Fruit fly (Drosophila melanogaster) whole organism, embryonic: ENCODE measurements around the gene CG10598.

Experiments
- Adf1 ChIP-seq: fragments of 200-800 bp; sonication (Bioruptor generic); IDR thresholded peaks from 2 replicates; pipeline ENCODE4 v1.3.6; 2022; ENCODE audit warnings: missing biosample characterization, missing genetic modification characterization
- Blimp-1 ChIP-seq: fragments of 200-800 bp; sonication (Bioruptor generic); optimal IDR thresholded peaks from 3 replicates; lab custom pipeline; 2018; ENCODE audit warnings: missing biosample characterization, missing genetic modification characterization, mild to moderate bottlenecking, moderate library complexity, missing genetic modification reagents
- CG1024 ChIP-seq: fragments of 200-800 bp; sonication (Bioruptor generic); IDR thresholded peaks from 2 replicates; pipeline ENCODE4 v1.3.6; 2022; ENCODE audit warnings: missing biosample characterization, missing genetic modification characterization
- CG11247 ChIP-seq: fragments of 200-800 bp; sonication (Bioruptor generic); IDR thresholded peaks from 2 replicates; pipeline ENCODE4 v1.3.6; 2022; ENCODE audit warnings: missing biosample characterization, missing genetic modification characterization
- CG12659 ChIP-seq: fragments of 200-800 bp; sonication (Bioruptor generic); optimal IDR thresholded peaks from 3 replicates; lab custom pipeline; 2017; ENCODE audit warnings: mild to moderate bottlenecking, missing biosample characterization, missing genetic modification reagents, missing genetic modification characterization
- CG14710 ChIP-seq: fragments of 200-800 bp; sonication (Bioruptor generic); optimal IDR thresholded peaks from 3 replicates; lab custom pipeline; 2019; ENCODE audit warnings: missing biosample characterization, mild to moderate bottlenecking, missing genetic modification characterization, moderate library complexity
- CG16779 ChIP-seq: fragments of 200-800 bp; sonication (Bioruptor generic); IDR thresholded peaks from 2 replicates; pipeline ENCODE4 v1.3.6; 2022; ENCODE audit warnings: missing biosample characterization, missing genetic modification characterization
- CG17612 ChIP-seq: fragments of 200-800 bp; sonication (Bioruptor generic); IDR thresholded peaks from 2 replicates; pipeline ENCODE4 v1.3.6; 2022; ENCODE audit warnings: missing biosample characterization, missing genetic modification characterization
- CG8290 ChIP-seq, 3 experiments: fragments of 200-800 bp; sonication (Bioruptor generic); optimal IDR thresholded peaks; 2 replicates each; lab custom pipeline; 2016 to 2019; ENCODE audit warnings: missing biosample characterization in 3 of 3, missing genetic modification characterization in 3 of 3, mild to moderate bottlenecking in 2 of 3, moderate library complexity in 1 of 3
- E2f1 ChIP-seq: fragments of 200-800 bp; sonication (Bioruptor generic); IDR thresholded peaks from 2 replicates; pipeline ENCODE4 v1.3.6; 2022; ENCODE audit warnings: missing biosample characterization, missing genetic modification characterization
- Elba2 ChIP-seq: fragments of 200-800 bp; sonication (Bioruptor generic); optimal IDR thresholded peaks from 3 replicates; lab custom pipeline; 2016; ENCODE audit warnings: missing biosample characterization, missing genetic modification characterization
- Ets65A ChIP-seq: fragments of 200-800 bp; sonication (Bioruptor generic); peaks from one replicate; lab custom pipeline; 2016; ENCODE audit warnings: missing biosample characterization, missing genetic modification characterization
- Fer1 ChIP-seq: fragments of 200-800 bp; sonication (Bioruptor generic); optimal IDR thresholded peaks from 2 replicates; lab custom pipeline; 2017; ENCODE audit warnings: missing biosample characterization, mild to moderate bottlenecking, missing genetic modification characterization
- Fer2 ChIP-seq: fragments of 200-800 bp; sonication (Bioruptor generic); optimal IDR thresholded peaks from 2 replicates; lab custom pipeline; 2018; ENCODE audit warnings: missing biosample characterization, mild to moderate bottlenecking, missing genetic modification characterization, moderate library complexity
- NC2α ChIP-seq: fragments of 200-800 bp; sonication (Bioruptor generic); optimal IDR thresholded peaks from 2 replicates; lab custom pipeline; 2016; ENCODE audit warnings: missing biosample characterization, missing genetic modification characterization
- Pdp1 ChIP-seq, 2 experiments: fragments of 200-800 bp; sonication (Bioruptor generic); optimal IDR thresholded peaks; 3 replicates each; lab custom pipeline; 2016; ENCODE audit warnings: missing biosample characterization in 2 of 2, missing genetic modification characterization in 2 of 2, mild to moderate bottlenecking in 1 of 2, moderate library complexity in 1 of 2
- Ptx1 ChIP-seq: fragments of 200-800 bp; sonication (Bioruptor generic); IDR thresholded peaks from 2 replicates; pipeline ENCODE4 v1.3.6; 2022; ENCODE audit warnings: missing biosample characterization, missing genetic modification characterization
- Sin3A ChIP-seq: fragments of >200 bp; optimal IDR thresholded peaks from 2 replicates; lab custom pipeline; 2018
- Vsx1 ChIP-seq: fragments of 200-800 bp; sonication (Bioruptor generic); optimal IDR thresholded peaks from 2 replicates; lab custom pipeline; 2017; ENCODE audit warnings: missing biosample characterization, mild to moderate bottlenecking, missing genetic modification characterization, missing genetic modification reagents
- bcd ChIP-seq: fragments of 200-800 bp; sonication (Bioruptor generic); optimal IDR thresholded peaks from 2 replicates; lab custom pipeline; 2017; ENCODE audit warnings: missing biosample characterization, mild to moderate bottlenecking, missing genetic modification characterization
- chinmo ChIP-seq: fragments of 200-800 bp; sonication (Bioruptor generic); IDR thresholded peaks from 4 replicates; pipeline ENCODE4 v1.3.6; 2022; ENCODE audit warnings: missing biosample characterization, missing genetic modification characterization; ENCODE audit not compliant: partially characterized antibody
- crc ChIP-seq: fragments of 200-800 bp; sonication (Bioruptor generic); optimal IDR thresholded peaks from 2 replicates; lab custom pipeline; 2016; ENCODE audit warnings: missing biosample characterization, missing genetic modification characterization
- danr ChIP-seq: fragments of 200-800 bp; sonication (Bioruptor generic); IDR thresholded peaks from 2 replicates; pipeline ENCODE4 v1.3.6; 2022; ENCODE audit warnings: missing biosample characterization, missing genetic modification characterization
- ewg ChIP-seq: fragments of 200-800 bp; sonication (Bioruptor generic); optimal IDR thresholded peaks from 3 replicates; lab custom pipeline; 2017; ENCODE audit warnings: mild to moderate bottlenecking, missing biosample characterization, missing genetic modification reagents, missing genetic modification characterization
- exex ChIP-seq: fragments of 200-800 bp; sonication (Bioruptor generic); optimal IDR thresholded peaks from 4 replicates; lab custom pipeline; 2018; ENCODE audit warnings: missing biosample characterization, mild to moderate bottlenecking, missing genetic modification characterization, moderate library complexity
- jing ChIP-seq: fragments of 200-800 bp; sonication (Bioruptor generic); optimal IDR thresholded peaks from 2 replicates; lab custom pipeline; 2018; ENCODE audit warnings: missing biosample characterization, mild to moderate bottlenecking, missing genetic modification characterization
- lilli ChIP-seq: fragments of 200-800 bp; sonication (Bioruptor generic); optimal IDR thresholded peaks from 3 replicates; lab custom pipeline; 2016; ENCODE audit warnings: missing biosample characterization, missing genetic modification characterization
- nerfin-1 ChIP-seq: fragments of 200-800 bp; sonication (Bioruptor generic); optimal IDR thresholded peaks from 3 replicates; lab custom pipeline; 2019; ENCODE audit warnings: missing biosample characterization, mild to moderate bottlenecking, missing genetic modification characterization, moderate library complexity
- phol ChIP-seq: fragments of 200-800 bp; sonication (Bioruptor generic); optimal IDR thresholded peaks from 3 replicates; lab custom pipeline; 2018; ENCODE audit warnings: missing biosample characterization, mild to moderate bottlenecking, missing genetic modification characterization, moderate library complexity
- pnt ChIP-seq: fragments of 200-800 bp; sonication (Bioruptor generic); optimal IDR thresholded peaks from 3 replicates; lab custom pipeline; 2016; ENCODE audit warnings: missing biosample characterization, missing genetic modification characterization
- ro ChIP-seq: fragments of 200-800 bp; sonication (Bioruptor generic); IDR thresholded peaks from 2 replicates; pipeline ENCODE4 v1.3.6; 2022; ENCODE audit warnings: missing biosample characterization, missing genetic modification characterization
- row ChIP-seq: fragments of 200-800 bp; sonication (Bioruptor generic); IDR thresholded peaks from 3 replicates; pipeline ENCODE4 v1.3.6; 2022; ENCODE audit warnings: missing biosample characterization, missing genetic modification characterization
- slbo ChIP-seq: fragments of 200-800 bp; sonication (Bioruptor generic); IDR thresholded peaks from 2 replicates; pipeline ENCODE4 v1.3.6; 2022; ENCODE audit warnings: missing biosample characterization, missing genetic modification characterization
- tin ChIP-seq: fragments of 200-800 bp; sonication (Bioruptor generic); optimal IDR thresholded peaks from 3 replicates; lab custom pipeline; 2016; ENCODE audit warnings: missing biosample characterization, missing genetic modification characterization
- trh ChIP-seq: fragments of 200-800 bp; sonication (Bioruptor generic); optimal IDR thresholded peaks from 2 replicates; lab custom pipeline; 2016; ENCODE audit warnings: missing biosample characterization, missing genetic modification characterization
- ttk ChIP-seq: fragments of 200-800 bp; sonication (Bioruptor generic); IDR thresholded peaks from 2 replicates; pipeline ENCODE4 v2.1.2; 2022; ENCODE audit warnings: missing biosample characterization, missing genetic modification characterization
- vnd ChIP-seq: fragments of 200-800 bp; sonication (Bioruptor generic); IDR thresholded peaks from 3 replicates; pipeline ENCODE4 v1.3.6; 2022; ENCODE audit warnings: missing biosample characterization, missing genetic modification characterization; ENCODE audit not compliant: partially characterized antibody

Gene CG10598

dm6 chrX:17226681-17227019, at the start of gene CG10598 (continued):
- no peak for TF ChIP-seq CG1024
- TF ChIP-seq CG16779 (GFP tag; lab: Robert Waterston, UW): no peak
- peak; percentile 11 for TF ChIP-seq CG12659 (GFP tag; lab: Kevin White, UChicago)
- TF ChIP-seq row (GFP tag; lab: Robert Waterston, UW): 0 out of 3 replicates have a peak, but pooled peaks have one; percentile 32
- no peak for TF ChIP-seq ttk (GFP tag; lab: Robert Waterston, UW)
- TF ChIP-seq nerfin-1 (tag; lab: Kevin White, UChicago): no peak
- peak in 1 of 2 experiments; percentile 1 for TF ChIP-seq Pdp1 (GFP tag; optimal IDR thresholded peaks at IDR 0.05; lab: Kevin White, UChicago)
- TF ChIP-seq E2f1 (GFP tag; lab: Robert Waterston, UW): no peak
- peak; percentile 85 for TF ChIP-seq Ets65A (GFP tag; lab: Kevin White, UChicago)
- TF ChIP-seq CG14710: no peak
- no peak for TF ChIP-seq ro (GFP tag; lab: Robert Waterston, UW)
- TF ChIP-seq jing (GFP tag; lab: Kevin White, UChicago): no peak
- TF ChIP-seq lilli (GFP tag; lab: Kevin White, UChicago): peak; percentile 9

- no peak for TF ChIP-seq Sin3A (lab: Kevin White, UChicago)
- no peak for TF ChIP-seq pnt
- no peak for TF ChIP-seq phol (tag; lab: Kevin White, UChicago)
- no peak for TF ChIP-seq slbo
- no peak for TF ChIP-seq exex
- no peak for TF ChIP-seq Fer2 (tag; lab: Kevin White, UChicago)
- TF ChIP-seq CG17612: no peak
- no peak for TF ChIP-seq NC2α
- no peak for TF ChIP-seq ewg (GFP tag; lab: Kevin White, UChicago)
- TF ChIP-seq Fer1 (GFP tag; lab: Kevin White, UChicago): no peak
- TF ChIP-seq tin (GFP tag; lab: Kevin White, UChicago): no peak
- TF ChIP-seq crc: no peak
- TF ChIP-seq trh (GFP tag; lab: Kevin White, UChicago): no peak
- TF ChIP-seq Vsx1 (GFP tag; lab: Kevin White, UChicago): no peak
- no peak for TF ChIP-seq Adf1 (GFP tag; lab: Robert Waterston, UW)
These were observed 48.1 kb upstream of the CG10598 start for dm6 chrX:17274798-17275197.

dm6 chrX:17265402-17266028, 38.8 kb upstream of the CG10598 start:
- TF ChIP-seq vnd (GFP tag; lab: Robert Waterston, UW): no peak
- peak; percentile 65 for TF ChIP-seq Elba2

- peak; percentile 94 for TF ChIP-seq CG11247
- TF ChIP-seq CG8290 (GFP tag; optimal IDR thresholded peaks at IDR 0.05; lab: Kevin White, UChicago): no peak
- TF ChIP-seq CG8290 (tag; optimal IDR thresholded peaks at IDR 0.05; lab: Kevin White, UChicago): peak in 1 of 2 experiments; percentile 32
- no peak for TF ChIP-seq bcd (GFP tag; lab: Kevin White, UChicago)
- no peak for TF ChIP-seq danr (GFP tag; lab: Robert Waterston, UW)
- no peak for TF ChIP-seq Fer1 (GFP tag; lab: Kevin White, UChicago)
- no peak for TF ChIP-seq chinmo
These were observed 35.4 kb upstream of the CG10598 start for dm6 chrX:17262049-17262448.

dm6 chrX:17255677-17256076, 29.0 kb upstream of the CG10598 start:
- TF ChIP-seq Blimp-1 (peak; percentile 95), Ptx1 (GFP tag; lab: Robert Waterston, UW) (no peak)
